Fruit fly (Drosophila melanogaster) whole organism, embryonic: ENCODE data around the gene CG5359.

Experiments
- Aef1 ChIP-seq: fragments of 200-800 bp; sonication (Bioruptor generic); IDR thresholded peaks from 3 replicates; pipeline ENCODE4 v1.3.6; 2022; ENCODE audit warnings: missing biosample characterization, missing genetic modification characterization
- Awh ChIP-seq: fragments of 200-800 bp; sonication (Bioruptor generic); IDR thresholded peaks from 2 replicates; pipeline ENCODE4, ENCODE4 v1.3.6; 2022; ENCODE audit warnings: missing biosample characterization, missing genetic modification characterization
- CG10209 ChIP-seq: fragments of 200-800 bp; sonication (Bioruptor generic); optimal IDR thresholded peaks from 3 replicates; lab custom pipeline; 2017; ENCODE audit warnings: missing biosample characterization, mild to moderate bottlenecking, missing genetic modification characterization, missing genetic modification reagents
- CG12659 ChIP-seq: fragments of 200-800 bp; sonication (Bioruptor generic); optimal IDR thresholded peaks from 3 replicates; lab custom pipeline; 2017; ENCODE audit warnings: mild to moderate bottlenecking, missing biosample characterization, missing genetic modification reagents, missing genetic modification characterization
- CG13424 ChIP-seq: fragments of 200-800 bp; sonication (Bioruptor generic); optimal IDR thresholded peaks from 2 replicates; lab custom pipeline; 2019; ENCODE audit warnings: missing biosample characterization, mild to moderate bottlenecking, missing genetic modification characterization, moderate library complexity
- CG14050 ChIP-seq: fragments of 200-800 bp; sonication (Bioruptor generic); IDR thresholded peaks from 3 replicates; pipeline ENCODE4 v1.3.6; 2022; ENCODE audit warnings: missing biosample characterization, missing genetic modification characterization
- CG17385 ChIP-seq: fragments of 200-800 bp; sonication (Bioruptor generic); optimal IDR thresholded peaks from 3 replicates; lab custom pipeline; 2018; ENCODE audit warnings: missing biosample characterization, mild to moderate bottlenecking, missing genetic modification characterization
- CG18011 ChIP-seq: fragments of 200-800 bp; sonication (Bioruptor generic); optimal IDR thresholded peaks from 2 replicates; lab custom pipeline; 2017; ENCODE audit warnings: missing biosample characterization, missing genetic modification characterization, mild to moderate bottlenecking, moderate library complexity, missing genotype
- CG18476 ChIP-seq: fragments of 200-800 bp; sonication (Bioruptor generic); optimal IDR thresholded peaks from 2 replicates; lab custom pipeline; 2016; ENCODE audit warnings: missing biosample characterization, mild to moderate bottlenecking, missing genetic modification characterization
- CG18619 ChIP-seq: fragments of 200-800 bp; sonication (Bioruptor generic); optimal IDR thresholded peaks from 3 replicates; lab custom pipeline; 2017; ENCODE audit warnings: missing biosample characterization, mild to moderate bottlenecking, missing genetic modification characterization
- CG2116 ChIP-seq: fragments of 200-800 bp; sonication (Bioruptor generic); optimal IDR thresholded peaks from 3 replicates; lab custom pipeline; 2018; ENCODE audit warnings: missing biosample characterization, mild to moderate bottlenecking, missing genetic modification characterization
- CG2889 ChIP-seq: fragments of 200-800 bp; sonication (Bioruptor generic); IDR thresholded peaks from 3 replicates; pipeline ENCODE4 v1.3.6; 2022; ENCODE audit warnings: missing biosample characterization, missing genetic modification characterization
- CG32767 ChIP-seq: fragments of 200-800 bp; sonication (Bioruptor generic); IDR thresholded peaks from 2 replicates; pipeline ENCODE4 v1.3.6; 2022; ENCODE audit warnings: missing biosample characterization, missing genetic modification characterization
- CG3281 ChIP-seq: fragments of 200-800 bp; sonication (Bioruptor generic); optimal IDR thresholded peaks from 3 replicates; lab custom pipeline; 2017; ENCODE audit warnings: missing biosample characterization, mild to moderate bottlenecking, missing genetic modification characterization
- CG33213 ChIP-seq: fragments of 200-800 bp; sonication (Bioruptor generic); optimal IDR thresholded peaks from 3 replicates; lab custom pipeline; 2016; ENCODE audit warnings: missing biosample characterization, missing genetic modification characterization
- CG3847 ChIP-seq: fragments of 200-800 bp; sonication (Bioruptor generic); IDR thresholded peaks from 2 replicates; pipeline ENCODE4 v1.3.6; 2022; ENCODE audit warnings: missing biosample characterization, missing genetic modification characterization
- CG4282 ChIP-seq: fragments of 200-800 bp; sonication (Bioruptor generic); optimal IDR thresholded peaks from 2 replicates; lab custom pipeline; 2016; ENCODE audit warnings: missing biosample characterization, missing genetic modification characterization
- CG4820 ChIP-seq: fragments of 200-800 bp; sonication (Bioruptor generic); optimal IDR thresholded peaks from 3 replicates; lab custom pipeline; 2016; ENCODE audit warnings: missing biosample characterization, missing genetic modification characterization
- CG7786 ChIP-seq: fragments of 200-800 bp; sonication (Bioruptor generic); optimal IDR thresholded peaks from 2 replicates; lab custom pipeline; 2016; ENCODE audit warnings: missing biosample characterization, missing genetic modification characterization
- D19B ChIP-seq: fragments of 200-800 bp; sonication (Bioruptor generic); optimal IDR thresholded peaks from 2 replicates; lab custom pipeline; 2017; ENCODE audit warnings: missing biosample characterization, mild to moderate bottlenecking, missing genetic modification characterization
- Fer2 ChIP-seq: fragments of 200-800 bp; sonication (Bioruptor generic); optimal IDR thresholded peaks from 2 replicates; lab custom pipeline; 2018; ENCODE audit warnings: missing biosample characterization, mild to moderate bottlenecking, missing genetic modification characterization, moderate library complexity
- Gug ChIP-seq: fragments of 200-800 bp; sonication (Bioruptor generic); IDR thresholded peaks from 4 replicates; pipeline ENCODE4 v1.3.6; 2022; ENCODE audit warnings: missing biosample characterization, missing genetic modification characterization
- Hey ChIP-seq: fragments of 200-800 bp; sonication (Bioruptor generic); optimal IDR thresholded peaks from 3 replicates; lab custom pipeline; 2018; ENCODE audit warnings: missing biosample characterization, mild to moderate bottlenecking, missing genetic modification characterization
- HmgD ChIP-seq: fragments of 200-800 bp; sonication (Bioruptor generic); optimal IDR thresholded peaks from 3 replicates; lab custom pipeline; 2016; ENCODE audit warnings: missing biosample characterization, missing genetic modification characterization
- Hr39 ChIP-seq: fragments of >200 bp; optimal IDR thresholded peaks from 2 replicates; lab custom pipeline; 2017
- NC2β ChIP-seq: fragments of 200-800 bp; sonication (Bioruptor generic); optimal IDR thresholded peaks from 2 replicates; lab custom pipeline; 2016; ENCODE audit warnings: missing biosample characterization, missing genetic modification characterization
- Neu2 ChIP-seq: fragments of 200-800 bp; sonication (Bioruptor generic); optimal IDR thresholded peaks from 3 replicates; lab custom pipeline; 2016; ENCODE audit warnings: missing biosample characterization, missing genetic modification characterization, borderline replicate concordance
- Nf-YA ChIP-seq: fragments of 200-800 bp; sonication (Bioruptor generic); IDR thresholded peaks from 2 replicates; pipeline ENCODE4 v1.3.6; 2022; ENCODE audit warnings: missing biosample characterization, missing genetic modification characterization
- Nf-YB ChIP-seq: fragments of 200-800 bp; sonication (Bioruptor generic); optimal IDR thresholded peaks from 3 replicates; lab custom pipeline; 2019; ENCODE audit warnings: missing biosample characterization, mild to moderate bottlenecking, missing genetic modification characterization, moderate library complexity
- Opbp ChIP-seq: fragments of 200-800 bp; sonication (Bioruptor generic); IDR thresholded peaks from 3 replicates; pipeline ENCODE4 v1.3.6; 2022; ENCODE audit warnings: missing biosample characterization, missing genetic modification characterization; ENCODE audit not compliant: partially characterized antibody
- Scr ChIP-seq: fragments of 200-800 bp; sonication (Bioruptor generic); IDR thresholded peaks from 2 replicates; pipeline ENCODE4 v1.3.6; 2022; ENCODE audit warnings: missing biosample characterization, missing genetic modification characterization; ENCODE audit not compliant: partially characterized antibody
- Ssrp ChIP-seq: fragments of 200-800 bp; sonication (Bioruptor generic); optimal IDR thresholded peaks from 2 replicates; lab custom pipeline; 2018; ENCODE audit warnings: missing biosample characterization, mild to moderate bottlenecking, missing genetic modification characterization, moderate library complexity
- Tbp ChIP-seq: fragments of >200 bp; optimal IDR thresholded peaks from 2 replicates; lab custom pipeline; 2018; ENCODE audit warnings: missing biosample characterization, missing genetic modification characterization
- Trl ChIP-seq, 3 experiments: fragments of >200 bp in 2 of 3; fragments of 200-800 bp in 1 of 3; sonication (Bioruptor generic) in 1 of 3; optimal IDR thresholded peaks; 2 replicates in 1 of 3; 3 replicates in 2 of 3; lab custom pipeline; 2016 to 2017; ENCODE audit warnings: missing biosample characterization in 1 of 3, missing genetic modification characterization in 1 of 3
- amos ChIP-seq: fragments of 200-800 bp; sonication (Bioruptor generic); IDR thresholded peaks from 2 replicates; pipeline ENCODE4 v1.3.6; 2022; ENCODE audit warnings: missing biosample characterization, missing genetic modification characterization; ENCODE audit not compliant: partially characterized antibody
- chn ChIP-seq: fragments of 200-800 bp; sonication (Bioruptor generic); optimal IDR thresholded peaks from 2 replicates; lab custom pipeline; 2016; ENCODE audit warnings: missing biosample characterization, missing genetic modification characterization
- dati ChIP-seq: fragments of 200-800 bp; sonication (Bioruptor generic); IDR thresholded peaks from 2 replicates; pipeline ENCODE4 v1.3.6; 2022; ENCODE audit warnings: missing biosample characterization, missing genetic modification characterization
- dm ChIP-seq: fragments of 200-800 bp; sonication (Bioruptor generic); optimal IDR thresholded peaks from 3 replicates; lab custom pipeline; 2016; ENCODE audit warnings: missing biosample characterization, missing genetic modification characterization
- eve ChIP-seq, 2 experiments: fragments of >200 bp; optimal IDR thresholded peaks; 2 replicates each; lab custom pipeline; 2017; ENCODE audit warnings: missing biosample characterization in 2 of 2, missing genetic modification characterization in 2 of 2
- fd3F ChIP-seq: fragments of 200-800 bp; sonication (Bioruptor generic); optimal IDR thresholded peaks from 2 replicates; lab custom pipeline; 2018; ENCODE audit warnings: missing biosample characterization, mild to moderate bottlenecking, missing genetic modification characterization, moderate library complexity
- gt ChIP-seq: fragments of 200-800 bp; sonication (Bioruptor generic); IDR thresholded peaks from 2 replicates; pipeline ENCODE4 v1.3.6; 2022; ENCODE audit warnings: missing biosample characterization, missing genetic modification characterization
- nmo ChIP-seq: fragments of 200-800 bp; sonication (Bioruptor generic); optimal IDR thresholded peaks from 2 replicates; lab custom pipeline; 2018; ENCODE audit warnings: missing biosample characterization, mild to moderate bottlenecking, missing genetic modification characterization, moderate library complexity
- sd ChIP-seq: fragments of 200-800 bp; sonication (Bioruptor generic); optimal IDR thresholded peaks from 3 replicates; lab custom pipeline; 2018; ENCODE audit warnings: missing biosample characterization, mild to moderate bottlenecking, missing genetic modification characterization, moderate library complexity
- tgo ChIP-seq: fragments of 200-800 bp; sonication (Bioruptor generic); IDR thresholded peaks from 3 replicates; pipeline ENCODE4 v1.3.6; 2022; ENCODE audit warnings: missing biosample characterization, missing genetic modification characterization
- tio ChIP-seq: fragments of 200-800 bp; sonication (Bioruptor generic); optimal IDR thresholded peaks from 2 replicates; lab custom pipeline; 2017; ENCODE audit warnings: missing biosample characterization, missing genetic modification characterization, inconsistent platforms
- toy ChIP-seq: fragments of 200-800 bp; sonication (Bioruptor generic); IDR thresholded peaks from 2 replicates; pipeline ENCODE4 v1.3.6; 2022; ENCODE audit warnings: missing biosample characterization, missing genetic modification characterization
- wek ChIP-seq: fragments of 200-800 bp; sonication (Bioruptor generic); optimal IDR thresholded peaks from 3 replicates; lab custom pipeline; 2018; ENCODE audit warnings: missing biosample characterization, mild to moderate bottlenecking, missing genetic modification characterization, moderate library complexity
- z ChIP-seq: fragments of 200-800 bp; sonication (Bioruptor generic); IDR thresholded peaks from 3 replicates; pipeline ENCODE4 v1.3.6; 2022; ENCODE audit warnings: missing biosample characterization, missing genetic modification characterization
- zf30C ChIP-seq: fragments of 200-800 bp; sonication (Bioruptor generic); optimal IDR thresholded peaks from 3 replicates; lab custom pipeline; 2018; ENCODE audit warnings: missing biosample characterization, mild to moderate bottlenecking, missing genetic modification characterization

Gene CG5359

dm6 chr3R:10042664-10043372 lies 41.7 kb upstream of the CG5359 start, which contains the start of the genes Mical and CG3909 (continued):
- TF ChIP-seq sd (tag; lab: Kevin White, UChicago) (peak; percentile 78), dm (no peak), toy (peak; percentile 77; the same call in 1 of the 2 replicates), CG3281 (GFP tag; lab: Kevin White, UChicago) (peak; percentile 70), Hr39 (no peak), CG17385 (peak; percentile 76), gt (peak; percentile 61), Tbp (no peak), eve (GFP tag; optimal IDR thresholded peaks at IDR 0.05; lab: Kevin White, UChicago) (no peak), Opbp (GFP tag; lab: Robert Waterston, UW) (no peak; the same call in 1 of the 3 replicates), CG7786 (GFP tag; lab: Kevin White, UChicago) (peak; percentile 17), CG3847 (GFP tag; lab: Robert Waterston, UW) (peak; percentile 86), CG14050 (peak; percentile 75; the same call in 2 of the 3 replicates), CG18619 (peak; percentile 78), CG33213 (peak; percentile 22), CG18011 (GFP tag; lab: Kevin White, UChicago) (no peak), tio (GFP tag; lab: Kevin White, UChicago) (peak; percentile 67), D19B (GFP tag; lab: Kevin White, UChicago) (peak; percentile 45), CG18476 (GFP tag; lab: Kevin White, UChicago) (peak; percentile 45), Gug (GFP tag; lab: Robert Waterston, UW) (peak; percentile 77; the same call in 3 of the 4 replicates), Hey (no peak), nmo (GFP tag; lab: Kevin White, UChicago) (peak; percentile 91), zf30C (GFP tag; lab: Kevin White, UChicago) (no peak), CG13424 (tag; lab: Kevin White, UChicago) (peak; percentile 90), Ssrp (tag; lab: Kevin White, UChicago) (peak; percentile 83), CG4820 (GFP tag; lab: Kevin White, UChicago) (peak; percentile 64), Nf-YB (GFP tag; lab: Kevin White, UChicago) (peak; percentile 70), tgo (GFP tag; lab: Robert Waterston, UW) (peak; percentile 95), Awh (peak; percentile 81), CG10209 (GFP tag; lab: Kevin White, UChicago) (peak; percentile 76), wek (GFP tag; lab: Kevin White, UChicago) (no peak), Nf-YA (GFP tag; lab: Robert Waterston, UW) (peak; percentile 78), Aef1 (GFP tag; lab: Robert Waterston, UW) (peak; percentile 84), Neu2 (no peak), dati (GFP tag; lab: Robert Waterston, UW) (0 out of 2 replicates have a peak, but pooled peaks have one; percentile 12), CG12659 (peak; percentile 93), NC2β (peak; percentile 12), CG32767 (GFP tag; lab: Robert Waterston, UW) (peak; percentile 76; the same call in 1 of the 2 replicates), amos (GFP tag; lab: Robert Waterston, UW) (peak; percentile 42; the same call in 1 of the 2 replicates), CG4282 (GFP tag; lab: Kevin White, UChicago) (peak; percentile 50), z (GFP tag; lab: Robert Waterston, UW) (no peak), Scr (GFP tag; lab: Robert Waterston, UW) (peak; percentile 54), chn (GFP tag; lab: Kevin White, UChicago) (no peak), CG2116 (GFP tag; lab: Kevin White, UChicago) (peak; percentile 66), Fer2 (tag; lab: Kevin White, UChicago) (peak; percentile 83), fd3F (peak; percentile 82), HmgD (GFP tag; lab: Kevin White, UChicago) (no peak), CG2889 (peak; percentile 90), Trl (optimal IDR thresholded peaks at IDR 0.05; lab: Kevin White, UChicago) (no peak), Trl (GFP tag; optimal IDR thresholded peaks at IDR 0.05; lab: Kevin White, UChicago) (peak; percentile 58)
